Worm (Caenorhabditis elegans) whole organism, mixed stage, embryonic: Measurements from ENCODE around the gene alh-13.

Experiments used
- M03D4.4 ChIP-seq: sonication (generic microtip); optimal IDR thresholded peaks from 2 replicates; lab custom pipeline; 2017; ENCODE audit warnings: mild to moderate bottlenecking, missing genetic modification characterization, missing compliant biosample characterization
- bed-3 ChIP-seq: fragments of 200-800 bp; sonication (Bioruptor generic); optimal IDR thresholded peaks from 3 replicates; lab custom pipeline; 2018; ENCODE audit warnings: mild to moderate bottlenecking, missing genetic modification characterization, moderate library complexity, missing compliant biosample characterization
- blmp-1 ChIP-seq: fragments of 150-350 bp; optimal IDR thresholded peaks from 2 replicates; lab custom pipeline; 2014; ENCODE audit warnings: missing biosample characterization, missing genetic modification characterization
- ceh-39 ChIP-seq: fragments of 150-350 bp; optimal IDR thresholded peaks from 2 replicates; lab custom pipeline; 2014; ENCODE audit warnings: missing biosample characterization, missing genetic modification characterization
- ceh-43 ChIP-seq: fragments of 200-800 bp; sonication (Bioruptor generic); optimal IDR thresholded peaks from 2 replicates; lab custom pipeline; 2018; ENCODE audit warnings: mild to moderate bottlenecking, missing genetic modification characterization, moderate library complexity, missing compliant biosample characterization
- ceh-83 ChIP-seq: fragments of 200-800 bp; sonication (Bioruptor generic); optimal IDR thresholded peaks from 2 replicates; lab custom pipeline; 2018; ENCODE audit warnings: mild to moderate bottlenecking, missing genetic modification characterization, missing compliant biosample characterization
- ces-1 ChIP-seq: fragments of 150-350 bp; optimal IDR thresholded peaks from 2 replicates; lab custom pipeline; 2014; ENCODE audit warnings: missing biosample characterization, missing genetic modification reagents, missing genetic modification characterization
- cnd-1 ChIP-seq: fragments of 200-800 bp; sonication (Bioruptor generic); optimal IDR thresholded peaks from 2 replicates; lab custom pipeline; 2018; ENCODE audit warnings: mild to moderate bottlenecking, missing genetic modification characterization, missing compliant biosample characterization
- drap-1 ChIP-seq: fragments of 200-800 bp; sonication (Bioruptor generic); optimal IDR thresholded peaks from 3 replicates; lab custom pipeline; 2018; ENCODE audit warnings: mild to moderate bottlenecking, missing genetic modification characterization, missing compliant biosample characterization
- elt-1 ChIP-seq: sonication (generic microtip); optimal IDR thresholded peaks from 2 replicates; lab custom pipeline; 2017; ENCODE audit warnings: missing genetic modification characterization, mild to moderate bottlenecking, missing compliant biosample characterization, antibody characterized with exemption, moderate library complexity, borderline replicate concordance; ENCODE audit not compliant: insufficient read depth
- elt-3 ChIP-seq: fragments of 150-350 bp; optimal IDR thresholded peaks from 2 replicates; lab custom pipeline; 2014; ENCODE audit warnings: missing biosample characterization, missing genetic modification characterization
- flh-1 ChIP-seq: fragments of 200-800 bp; sonication (Bioruptor generic); optimal IDR thresholded peaks from 2 replicates; lab custom pipeline; 2018; ENCODE audit warnings: mild to moderate bottlenecking, missing genetic modification characterization, moderate library complexity, missing compliant biosample characterization
- ham-2 ChIP-seq: fragments of 200-800 bp; sonication (Bioruptor generic); optimal IDR thresholded peaks from 2 replicates; lab custom pipeline; 2018; ENCODE audit warnings: mild to moderate bottlenecking, missing genetic modification characterization, missing compliant biosample characterization
- hlh-1 ChIP-seq: fragments of 150-350 bp; optimal IDR thresholded peaks from 2 replicates; lab custom pipeline; 2014; ENCODE audit warnings: missing biosample characterization, missing genetic modification reagents, missing genetic modification characterization
- lin-13 ChIP-seq: fragments of 150-350 bp; optimal IDR thresholded peaks from 2 replicates; lab custom pipeline; 2014; ENCODE audit warnings: missing biosample characterization, missing genetic modification characterization
- mab-5 ChIP-seq: fragments of 150-350 bp; optimal IDR thresholded peaks from 2 replicates; lab custom pipeline; 2014; ENCODE audit warnings: missing biosample characterization, missing genetic modification characterization
- mep-1 ChIP-seq: fragments of 150-350 bp; optimal IDR thresholded peaks from 2 replicates; lab custom pipeline; 2017; ENCODE audit warnings: missing biosample characterization, missing genetic modification reagents, missing genetic modification characterization, inconsistent platforms
- mls-2 ChIP-seq: sonication (generic microtip); optimal IDR thresholded peaks from 2 replicates; lab custom pipeline; 2016; ENCODE audit warnings: mild to moderate bottlenecking, missing genetic modification characterization, moderate library complexity, missing compliant biosample characterization
- nhr-2 ChIP-seq: fragments of 150-350 bp; optimal IDR thresholded peaks from 2 replicates; lab custom pipeline; 2014; ENCODE audit warnings: missing biosample characterization, missing genetic modification characterization
- nhr-237 ChIP-seq: fragments of 150-350 bp; optimal IDR thresholded peaks from 2 replicates; lab custom pipeline; 2014; ENCODE audit warnings: missing biosample characterization, missing genetic modification characterization
- nhr-28 ChIP-seq: fragments of 150-350 bp; optimal IDR thresholded peaks from 2 replicates; lab custom pipeline; 2014; ENCODE audit warnings: missing biosample characterization, missing genetic modification characterization
- nhr-76 ChIP-seq: sonication (generic microtip); optimal IDR thresholded peaks from 2 replicates; lab custom pipeline; 2017; ENCODE audit warnings: missing biosample characterization, missing genetic modification characterization
- pha-4 ChIP-seq: fragments of 150-350 bp; optimal IDR thresholded peaks from 2 replicates; lab custom pipeline; 2018; ENCODE audit warnings: missing biosample characterization, missing genetic modification reagents, missing genetic modification characterization
- sem-2 ChIP-seq: fragments of 200-800 bp; sonication (Bioruptor generic); optimal IDR thresholded peaks from 2 replicates; lab custom pipeline; 2018; ENCODE audit warnings: mild to moderate bottlenecking, missing genetic modification characterization, missing compliant biosample characterization
- snpc-4 ChIP-seq: fragments of 150-350 bp; optimal IDR thresholded peaks from 2 replicates; lab custom pipeline; 2014; ENCODE audit warnings: missing biosample characterization, missing genetic modification characterization
- sptf-1 ChIP-seq: sonication (generic microtip); optimal IDR thresholded peaks from 2 replicates; lab custom pipeline; 2017; ENCODE audit warnings: mild to moderate bottlenecking, missing genetic modification characterization, moderate library complexity, missing compliant biosample characterization
- tbx-8 ChIP-seq: fragments of 200-800 bp; sonication (Bioruptor generic); optimal IDR thresholded peaks from 2 replicates; lab custom pipeline; 2018; ENCODE audit warnings: mild to moderate bottlenecking, missing genetic modification characterization, moderate library complexity, missing compliant biosample characterization
- unc-120 ChIP-seq: sonication (generic microtip); optimal IDR thresholded peaks from 2 replicates; lab custom pipeline; 2017; ENCODE audit warnings: missing genetic modification characterization, missing compliant biosample characterization; ENCODE audit not compliant: poor library complexity, severe bottlenecking
- unc-39 ChIP-seq: fragments of 150-350 bp; optimal IDR thresholded peaks from 2 replicates; lab custom pipeline; 2014; ENCODE audit warnings: missing biosample characterization, missing genetic modification characterization
- unc-62 ChIP-seq: fragments of 150-350 bp; optimal IDR thresholded peaks from 2 replicates; lab custom pipeline; 2014; ENCODE audit warnings: missing biosample characterization, missing genetic modification reagents, missing genetic modification characterization
- zip-8 ChIP-seq: fragments of 150-350 bp; optimal IDR thresholded peaks from 2 replicates; lab custom pipeline; 2014; ENCODE audit warnings: missing biosample characterization, missing genetic modification characterization
- ztf-11 ChIP-seq: fragments of 150-350 bp; optimal IDR thresholded peaks from 2 replicates; lab custom pipeline; 2014; ENCODE audit warnings: missing biosample characterization, missing genetic modification characterization

The alh-13 gene

DNA sequence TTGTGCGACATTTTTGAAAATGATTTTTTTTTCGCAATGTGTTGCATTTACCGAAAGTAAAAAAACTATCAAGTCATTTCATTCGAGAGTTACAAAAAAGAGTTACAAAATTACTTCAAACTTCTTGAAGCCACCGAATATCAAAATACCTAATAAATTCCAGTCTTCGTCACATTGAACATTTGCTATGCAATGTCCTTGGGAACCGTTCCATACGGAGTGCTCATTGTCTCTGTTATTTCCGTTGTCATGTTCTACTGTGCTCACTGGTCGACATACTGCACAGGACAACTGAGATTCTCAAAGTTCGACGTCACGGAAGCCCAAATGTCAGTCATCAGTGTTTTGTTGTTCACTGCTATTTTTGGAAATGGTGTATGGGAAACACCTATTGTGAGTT lies 18.2 kb upstream of the alh-13 start:
- TF ChIP-seq mls-2 (tag; lab: Kevin White, UChicago) (no peak), ceh-83 (GFP tag; lab: Kevin White, UChicago) (no peak), nhr-76 (tag; lab: Kevin White, UChicago) (no peak), ces-1 (GFP tag; lab: Kevin White, UChicago) (no peak), elt-1 (no peak), mep-1 (tag; lab: Kevin White, UChicago) (no peak), unc-62 (GFP tag; lab: Kevin White, UChicago) (no peak), pha-4 (no peak), mab-5 (tag; lab: Kevin White, UChicago) (no peak), drap-1 (GFP tag; lab: Kevin White, UChicago) (no peak), unc-39 (tag; lab: Kevin White, UChicago) (no peak), nhr-2 (tag; lab: Kevin White, UChicago) (no peak), nhr-237 (tag; lab: Kevin White, UChicago) (no peak)

DNA sequence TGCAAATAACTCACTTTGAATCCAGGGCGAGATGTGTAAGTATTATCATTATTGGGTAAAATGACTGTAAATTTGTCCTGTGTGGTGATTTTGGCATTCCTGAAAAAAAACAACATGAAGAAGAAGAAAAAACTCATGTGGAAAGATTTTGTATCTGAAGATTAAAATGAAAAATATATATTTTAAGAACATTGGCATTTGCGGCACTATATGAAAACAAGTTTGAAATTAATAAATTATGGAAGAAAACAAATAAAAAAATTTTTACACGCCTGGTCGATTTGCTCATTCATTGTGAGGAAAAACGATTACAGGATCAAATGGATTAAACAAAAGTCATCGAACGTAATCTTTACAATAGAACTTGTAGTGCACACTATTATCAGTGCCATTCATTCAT lies 12.5 kb upstream of the alh-13 start, which contains the start of gene ilc-17.1:
Gene ilc-17.1 (minus strand): TSS at position 101 of the 400 bp plus-strand sequence.
- TF ChIP-seq blmp-1 (tag; lab: Kevin White, UChicago) (no peak), pha-4 (no peak), mab-5 (tag; lab: Kevin White, UChicago) (no peak), ztf-11 (no peak), flh-1 (no peak), elt-3 (tag; lab: Kevin White, UChicago) (no peak), unc-120 (no peak), zip-8 (tag; lab: Kevin White, UChicago) (no peak), cnd-1 (tag; lab: Kevin White, UChicago) (no peak), ceh-83 (GFP tag; lab: Kevin White, UChicago) (no peak), ces-1 (GFP tag; lab: Kevin White, UChicago) (no peak), sem-2 (GFP tag; lab: Kevin White, UChicago) (no peak)

DNA sequence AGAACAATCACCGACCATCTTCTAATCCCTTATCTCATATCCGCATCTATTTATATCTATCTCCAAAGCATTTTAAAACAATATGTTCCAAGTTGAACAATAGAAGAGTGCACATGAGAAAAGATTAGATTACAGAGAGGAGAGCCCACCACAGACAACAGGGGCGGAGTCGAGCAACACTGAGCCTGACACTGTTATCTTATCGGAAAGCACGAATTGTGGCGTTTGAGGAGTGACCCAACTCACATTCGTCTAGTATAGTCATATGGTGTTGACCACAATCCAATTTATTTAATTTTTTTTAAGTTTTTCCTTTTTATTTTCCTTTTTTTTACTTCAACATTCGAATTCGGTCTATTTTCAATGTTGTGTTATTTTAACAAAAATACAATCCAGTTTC lies 1.5 kb upstream of the alh-13 start:
- TF ChIP-seq ham-2 (GFP tag; lab: Kevin White, UChicago) (no peak), hlh-1 (no peak), M03D4.4 (tag; lab: Kevin White, UChicago) (no peak), mab-5 (tag; lab: Kevin White, UChicago) (no peak), nhr-237 (tag; lab: Kevin White, UChicago) (no peak), ceh-39 (tag; lab: Kevin White, UChicago) (no peak), unc-39 (tag; lab: Kevin White, UChicago) (no peak), nhr-2 (tag; lab: Kevin White, UChicago) (no peak), sem-2 (GFP tag; lab: Kevin White, UChicago) (no peak), cnd-1 (tag; lab: Kevin White, UChicago) (no peak), mls-2 (tag; lab: Kevin White, UChicago) (no peak), unc-62 (GFP tag; lab: Kevin White, UChicago) (no peak), ces-1 (GFP tag; lab: Kevin White, UChicago) (no peak), ceh-43 (no peak), lin-13 (tag; lab: Kevin White, UChicago) (no peak), zip-8 (tag; lab: Kevin White, UChicago) (no peak)

DNA sequence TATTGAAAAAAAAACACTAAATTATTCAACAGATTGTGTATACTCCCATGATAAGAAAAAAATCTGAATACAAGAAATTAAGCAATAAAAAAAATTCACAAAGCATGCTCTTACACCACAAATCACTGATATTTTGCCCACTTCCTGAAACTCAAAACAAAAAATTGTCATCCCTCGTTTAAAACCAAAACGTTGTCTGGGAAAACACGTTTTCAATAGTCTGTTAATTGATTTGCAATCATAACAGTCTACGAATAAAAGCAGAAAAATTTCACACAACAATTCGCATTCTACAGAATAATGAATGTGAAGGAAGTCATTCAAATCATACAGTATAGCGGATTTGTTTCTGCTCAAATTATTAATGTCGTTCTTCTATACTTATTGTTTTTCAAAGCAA lies 5.4 kb downstream of the alh-13 start, which contains the start of gene str-124:
Gene str-124 (plus strand): TSS at position 301 of the 400 bp plus-strand sequence.
- TF ChIP-seq mls-2 (tag; lab: Kevin White, UChicago) (no peak), bed-3 (GFP tag; lab: Kevin White, UChicago) (no peak), ztf-11 (no peak), snpc-4 (tag; lab: Kevin White, UChicago) (no peak), ces-1 (GFP tag; lab: Kevin White, UChicago) (no peak), nhr-76 (tag; lab: Kevin White, UChicago) (no peak)
- TF ChIP-seq, all 35 proteins: peak for 0

DNA sequence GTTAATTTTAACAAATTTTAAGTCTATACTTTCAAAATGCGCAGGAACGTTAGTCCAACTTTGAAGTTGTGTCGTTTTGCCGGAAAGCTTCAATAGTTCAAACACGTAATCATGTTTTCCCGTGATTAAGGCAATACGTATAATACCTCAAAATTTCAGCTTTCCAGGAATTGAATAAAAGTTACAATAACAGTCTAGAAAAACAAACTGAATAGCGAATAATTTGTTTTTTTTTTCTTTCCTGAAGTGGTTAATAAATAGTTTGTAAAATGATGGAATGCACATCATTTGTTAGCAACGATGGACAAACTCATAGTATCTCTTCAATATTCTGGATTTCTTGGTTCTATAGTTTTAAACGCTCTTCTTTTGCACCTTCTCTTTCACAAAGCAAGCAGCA lies 7.8 kb downstream of the alh-13 start, which contains the start of gene str-123:
Gene str-123 (plus strand): TSS at position 301 of the 400 bp plus-strand sequence.
- TF ChIP-seq sem-2 (GFP tag; lab: Kevin White, UChicago): no peak
- TF ChIP-seq elt-1: no peak
- no peak for TF ChIP-seq sptf-1
- TF ChIP-seq ham-2 (GFP tag; lab: Kevin White, UChicago): no peak
- TF ChIP-seq ceh-83 (GFP tag; lab: Kevin White, UChicago): no peak
- TF ChIP-seq snpc-4 (tag; lab: Kevin White, UChicago): no peak
- TF ChIP-seq flh-1: no peak
- TF ChIP-seq tbx-8 (GFP tag; lab: Kevin White, UChicago): no peak
- no peak for TF ChIP-seq nhr-28
- TF ChIP-seq ceh-39 (tag; lab: Kevin White, UChicago): no peak
